Fruit fly (Drosophila melanogaster) whole organism: Measurements from ENCODE around the gene CG11367.

Experiments
- CG8478 ChIP-seq: fragments of >200 bp; optimal IDR thresholded peaks from 2 replicates; lab custom pipeline; 2018; ENCODE audit warnings: inconsistent platforms
- EcR ChIP-seq, 2 experiments: fragments of >200 bp; optimal IDR thresholded peaks; 2 replicates each; lab custom pipeline; 2017; ENCODE audit warnings: missing biosample characterization in 2 of 2, missing genetic modification characterization in 2 of 2, missing genetic modification reagents in 2 of 2
- pan ChIP-seq: fragments of >200 bp; optimal IDR thresholded peaks from 2 replicates; lab custom pipeline; 2017
- psq ChIP-seq: fragments of >200 bp; optimal IDR thresholded peaks from 2 replicates; lab custom pipeline; 2017
- usp ChIP-seq: fragments of >200 bp; optimal IDR thresholded peaks from 2 replicates; lab custom pipeline; 2017; ENCODE audit warnings: missing biosample characterization, missing genetic modification characterization, mixed read lengths

- TF ChIP-seq psq (lab: Kevin White, UChicago): no peak
- TF ChIP-seq CG8478 (lab: Kevin White, UChicago): no peak
- no peak for TF ChIP-seq pan (lab: Kevin White, UChicago)
- TF ChIP-seq EcR (GFP tag; optimal IDR thresholded peaks at IDR 0.05; lab: Kevin White, UChicago): no peak
- no peak for TF ChIP-seq usp
These were observed 1.6 kb downstream of the CG11367 start, which contains the start of gene CG32454 for dm6 chr3L:22729466-22729865.
